Fruit fly (Drosophila melanogaster) whole organism, embryonic: Measurements from ENCODE around the gene SK.

Experiments
- B-H1 ChIP-seq: fragments of 200-800 bp; sonication (Bioruptor generic); IDR thresholded peaks from 3 replicates; pipeline ENCODE4 v1.3.6; 2022; ENCODE audit warnings: missing biosample characterization, missing genetic modification characterization
- B-H2 ChIP-seq: fragments of 200-800 bp; sonication (Bioruptor generic); optimal IDR thresholded peaks from 2 replicates; lab custom pipeline; 2018; ENCODE audit warnings: missing biosample characterization, mild to moderate bottlenecking, missing genetic modification characterization
- CG12071 ChIP-seq: fragments of 200-800 bp; sonication (Bioruptor generic); optimal IDR thresholded peaks from 3 replicates; lab custom pipeline; 2018; ENCODE audit warnings: missing biosample characterization, mild to moderate bottlenecking, missing genetic modification characterization
- CG12744 ChIP-seq: fragments of 200-800 bp; sonication (Bioruptor generic); optimal IDR thresholded peaks from 2 replicates; lab custom pipeline; 2016; ENCODE audit warnings: missing biosample characterization, missing genetic modification characterization
- CG15073 ChIP-seq: fragments of 200-800 bp; sonication (Bioruptor generic); optimal IDR thresholded peaks from 2 replicates; lab custom pipeline; 2016; ENCODE audit warnings: missing biosample characterization, missing genetic modification characterization
- CG1832 ChIP-seq: fragments of 200-800 bp; sonication (Bioruptor generic); optimal IDR thresholded peaks from 2 replicates; lab custom pipeline; 2017; ENCODE audit warnings: missing biosample characterization, mild to moderate bottlenecking, missing genetic modification characterization, inconsistent platforms
- CG2199 ChIP-seq: fragments of 200-800 bp; sonication (Bioruptor generic); IDR thresholded peaks from 3 replicates; pipeline ENCODE4 v1.3.6; 2022; ENCODE audit warnings: missing biosample characterization, missing genetic modification characterization
- CG30431 ChIP-seq: fragments of 200-800 bp; sonication (Bioruptor generic); optimal IDR thresholded peaks from 2 replicates; lab custom pipeline; 2017; ENCODE audit warnings: missing biosample characterization, missing genetic modification characterization
- CG32532 ChIP-seq: fragments of 200-800 bp; sonication (Bioruptor generic); IDR thresholded peaks from 2 replicates; pipeline ENCODE4 v1.3.6; 2022; ENCODE audit warnings: missing biosample characterization, missing genetic modification characterization
- CG33557 ChIP-seq: fragments of 200-800 bp; sonication (Bioruptor generic); optimal IDR thresholded peaks from 2 replicates; lab custom pipeline; 2019; ENCODE audit warnings: missing biosample characterization, mild to moderate bottlenecking, missing genetic modification characterization, moderate library complexity
- CG6689 ChIP-seq: fragments of 200-800 bp; sonication (Bioruptor generic); IDR thresholded peaks from 2 replicates; pipeline ENCODE4 v1.3.6; 2022; ENCODE audit warnings: missing biosample characterization, missing genetic modification characterization
- CG6765 ChIP-seq: fragments of 200-800 bp; sonication (Bioruptor generic); optimal IDR thresholded peaks from 3 replicates; lab custom pipeline; 2017; ENCODE audit warnings: missing biosample characterization, mild to moderate bottlenecking, missing genetic modification characterization
- CG7839 ChIP-seq: fragments of 200-800 bp; sonication (Bioruptor generic); optimal IDR thresholded peaks from 3 replicates; lab custom pipeline; 2018; ENCODE audit warnings: missing biosample characterization, mild to moderate bottlenecking, missing genetic modification characterization, moderate library complexity
- CG7963 ChIP-seq: fragments of 200-800 bp; sonication (Bioruptor generic); IDR thresholded peaks from 3 replicates; pipeline ENCODE4 v1.3.6; 2022; ENCODE audit warnings: missing biosample characterization, missing genetic modification characterization; ENCODE audit not compliant: partially characterized antibody
- CG7987 ChIP-seq: fragments of 200-800 bp; sonication (Bioruptor generic); optimal IDR thresholded peaks from 2 replicates; lab custom pipeline; 2018; ENCODE audit warnings: missing biosample characterization, mild to moderate bottlenecking, missing genetic modification characterization, moderate library complexity
- CHES-1-like ChIP-seq: fragments of 200-800 bp; sonication (Bioruptor generic); optimal IDR thresholded peaks from 2 replicates; lab custom pipeline; 2016; ENCODE audit warnings: missing biosample characterization, missing genetic modification characterization
- D19A ChIP-seq: fragments of 200-800 bp; optimal IDR thresholded peaks from 3 replicates; lab custom pipeline; 2019; ENCODE audit warnings: missing biosample characterization, mild to moderate bottlenecking, missing genetic modification characterization, moderate library complexity
- D19B ChIP-seq: fragments of 200-800 bp; sonication (Bioruptor generic); optimal IDR thresholded peaks from 2 replicates; lab custom pipeline; 2017; ENCODE audit warnings: missing biosample characterization, mild to moderate bottlenecking, missing genetic modification characterization
- E2f2 ChIP-seq: fragments of 200-800 bp; sonication (Bioruptor generic); IDR thresholded peaks from 2 replicates; pipeline ENCODE4 v1.3.6; 2022; ENCODE audit warnings: missing biosample characterization, missing genetic modification characterization
- Fer3 ChIP-seq: fragments of 200-800 bp; sonication (Bioruptor generic); optimal IDR thresholded peaks from 2 replicates; lab custom pipeline; 2018; ENCODE audit warnings: missing biosample characterization, mild to moderate bottlenecking, missing genetic modification characterization, moderate library complexity
- Hand ChIP-seq: fragments of 200-800 bp; sonication (Bioruptor generic); optimal IDR thresholded peaks from 2 replicates; lab custom pipeline; 2017; ENCODE audit warnings: mild to moderate bottlenecking, missing biosample characterization, missing genetic modification reagents, missing genetic modification characterization
- MBD-R2 ChIP-seq: fragments of 200-800 bp; sonication (Bioruptor generic); IDR thresholded peaks from 2 replicates; pipeline ENCODE4 v1.3.6; 2022; ENCODE audit warnings: missing biosample characterization, missing genetic modification characterization
- Mes4 ChIP-seq: fragments of 200-800 bp; sonication (Bioruptor generic); optimal IDR thresholded peaks from 2 replicates; lab custom pipeline; 2016; ENCODE audit warnings: missing biosample characterization, missing genetic modification characterization
- NC2α ChIP-seq: fragments of 200-800 bp; sonication (Bioruptor generic); optimal IDR thresholded peaks from 2 replicates; lab custom pipeline; 2016; ENCODE audit warnings: missing biosample characterization, missing genetic modification characterization
- Ptx1 ChIP-seq: fragments of 200-800 bp; sonication (Bioruptor generic); IDR thresholded peaks from 2 replicates; pipeline ENCODE4 v1.3.6; 2022; ENCODE audit warnings: missing biosample characterization, missing genetic modification characterization
- ato ChIP-seq: fragments of 200-800 bp; sonication (Bioruptor generic); IDR thresholded peaks from 2 replicates; pipeline ENCODE4 v1.3.6; 2022; ENCODE audit warnings: missing biosample characterization, missing genetic modification characterization; ENCODE audit not compliant: partially characterized antibody
- bab2 ChIP-seq: fragments of 200-800 bp; sonication (Bioruptor generic); optimal IDR thresholded peaks from 2 replicates; lab custom pipeline; 2016; ENCODE audit warnings: missing biosample characterization, missing genetic modification characterization
- bigmax ChIP-seq: fragments of 200-800 bp; sonication (Bioruptor generic); optimal IDR thresholded peaks from 2 replicates; lab custom pipeline; 2018; ENCODE audit warnings: missing biosample characterization, mild to moderate bottlenecking, missing genetic modification characterization
- cato ChIP-seq: fragments of 200-800 bp; sonication (Bioruptor generic); optimal IDR thresholded peaks from 2 replicates; lab custom pipeline; 2016; ENCODE audit warnings: missing biosample characterization, missing genetic modification characterization, borderline replicate concordance
- crol ChIP-seq: fragments of 200-800 bp; sonication (Bioruptor generic); IDR thresholded peaks from 2 replicates; pipeline ENCODE4 v1.3.6; 2022; ENCODE audit warnings: missing biosample characterization, missing genetic modification characterization
- fd3F ChIP-seq: fragments of 200-800 bp; sonication (Bioruptor generic); optimal IDR thresholded peaks from 2 replicates; lab custom pipeline; 2018; ENCODE audit warnings: missing biosample characterization, mild to moderate bottlenecking, missing genetic modification characterization, moderate library complexity
- fd64A ChIP-seq: fragments of 200-800 bp; sonication (Bioruptor generic); optimal IDR thresholded peaks from 3 replicates; lab custom pipeline; 2018; ENCODE audit warnings: missing biosample characterization, mild to moderate bottlenecking, missing genetic modification characterization
- fu2 ChIP-seq: fragments of 200-800 bp; sonication (Bioruptor generic); optimal IDR thresholded peaks from 2 replicates; lab custom pipeline; 2016; ENCODE audit warnings: missing biosample characterization, missing genetic modification characterization
- gce ChIP-seq: fragments of 200-800 bp; sonication (Bioruptor generic); IDR thresholded peaks from 3 replicates; pipeline ENCODE4 v1.3.6; 2022; ENCODE audit warnings: missing biosample characterization, missing genetic modification characterization
- grn ChIP-seq: fragments of 200-800 bp; sonication (Bioruptor generic); optimal IDR thresholded peaks from 3 replicates; lab custom pipeline; 2017; ENCODE audit warnings: missing biosample characterization, missing genetic modification characterization
- klu ChIP-seq: fragments of 200-800 bp; sonication (Bioruptor generic); IDR thresholded peaks from 2 replicates; pipeline ENCODE4 v1.3.6; 2022; ENCODE audit warnings: missing biosample characterization, missing genetic modification characterization
- kni ChIP-seq: fragments of 200-800 bp; sonication (Bioruptor generic); optimal IDR thresholded peaks from 3 replicates; lab custom pipeline; 2017; ENCODE audit warnings: mild to moderate bottlenecking, missing biosample characterization, missing genetic modification reagents, missing genetic modification characterization
- lmd ChIP-seq: fragments of 200-800 bp; sonication (Bioruptor generic); IDR thresholded peaks from 2 replicates; pipeline ENCODE4 v1.3.6; 2022; ENCODE audit warnings: missing biosample characterization, missing genetic modification characterization
- org-1 ChIP-seq: fragments of 200-800 bp; sonication (Bioruptor generic); optimal IDR thresholded peaks from 2 replicates; lab custom pipeline; 2017; ENCODE audit warnings: missing biosample characterization, missing genetic modification characterization
- otp ChIP-seq: fragments of 200-800 bp; sonication (Bioruptor generic); IDR thresholded peaks from 3 replicates; pipeline ENCODE4, ENCODE4 v1.3.6; 2022; ENCODE audit warnings: missing biosample characterization, missing genetic modification characterization
- pnt ChIP-seq: fragments of 200-800 bp; sonication (Bioruptor generic); optimal IDR thresholded peaks from 3 replicates; lab custom pipeline; 2016; ENCODE audit warnings: missing biosample characterization, missing genetic modification characterization
- row ChIP-seq: fragments of 200-800 bp; sonication (Bioruptor generic); IDR thresholded peaks from 3 replicates; pipeline ENCODE4 v1.3.6; 2022; ENCODE audit warnings: missing biosample characterization, missing genetic modification characterization
- salm ChIP-seq: fragments of 200-800 bp; sonication (Bioruptor generic); optimal IDR thresholded peaks from 2 replicates; lab custom pipeline; 2018; ENCODE audit warnings: missing biosample characterization, mild to moderate bottlenecking, missing genetic modification characterization
- scrt ChIP-seq: fragments of 200-800 bp; sonication (Bioruptor generic); optimal IDR thresholded peaks from 2 replicates; lab custom pipeline; 2018; ENCODE audit warnings: missing biosample characterization, mild to moderate bottlenecking, missing genetic modification characterization, moderate library complexity
- sima ChIP-seq: fragments of 200-800 bp; sonication (Bioruptor generic); optimal IDR thresholded peaks from 2 replicates; lab custom pipeline; 2016; ENCODE audit warnings: missing biosample characterization, missing genetic modification characterization
- ttk ChIP-seq: fragments of 200-800 bp; sonication (Bioruptor generic); IDR thresholded peaks from 2 replicates; pipeline ENCODE4 v2.1.2; 2022; ENCODE audit warnings: missing biosample characterization, missing genetic modification characterization
- twi ChIP-seq: fragments of 200-800 bp; optimal IDR thresholded peaks from 2 replicates; lab custom pipeline; 2019; ENCODE audit warnings: missing biosample characterization, mild to moderate bottlenecking, missing genetic modification characterization, moderate library complexity
- unc-4 ChIP-seq: fragments of 200-800 bp; sonication (Bioruptor generic); IDR thresholded peaks from 2 replicates; pipeline ENCODE4 v1.3.6; 2022; ENCODE audit warnings: missing biosample characterization, missing genetic modification characterization; ENCODE audit not compliant: partially characterized antibody
- vnd ChIP-seq: fragments of 200-800 bp; sonication (Bioruptor generic); IDR thresholded peaks from 3 replicates; pipeline ENCODE4 v1.3.6; 2022; ENCODE audit warnings: missing biosample characterization, missing genetic modification characterization; ENCODE audit not compliant: partially characterized antibody

The SK gene

DNA sequence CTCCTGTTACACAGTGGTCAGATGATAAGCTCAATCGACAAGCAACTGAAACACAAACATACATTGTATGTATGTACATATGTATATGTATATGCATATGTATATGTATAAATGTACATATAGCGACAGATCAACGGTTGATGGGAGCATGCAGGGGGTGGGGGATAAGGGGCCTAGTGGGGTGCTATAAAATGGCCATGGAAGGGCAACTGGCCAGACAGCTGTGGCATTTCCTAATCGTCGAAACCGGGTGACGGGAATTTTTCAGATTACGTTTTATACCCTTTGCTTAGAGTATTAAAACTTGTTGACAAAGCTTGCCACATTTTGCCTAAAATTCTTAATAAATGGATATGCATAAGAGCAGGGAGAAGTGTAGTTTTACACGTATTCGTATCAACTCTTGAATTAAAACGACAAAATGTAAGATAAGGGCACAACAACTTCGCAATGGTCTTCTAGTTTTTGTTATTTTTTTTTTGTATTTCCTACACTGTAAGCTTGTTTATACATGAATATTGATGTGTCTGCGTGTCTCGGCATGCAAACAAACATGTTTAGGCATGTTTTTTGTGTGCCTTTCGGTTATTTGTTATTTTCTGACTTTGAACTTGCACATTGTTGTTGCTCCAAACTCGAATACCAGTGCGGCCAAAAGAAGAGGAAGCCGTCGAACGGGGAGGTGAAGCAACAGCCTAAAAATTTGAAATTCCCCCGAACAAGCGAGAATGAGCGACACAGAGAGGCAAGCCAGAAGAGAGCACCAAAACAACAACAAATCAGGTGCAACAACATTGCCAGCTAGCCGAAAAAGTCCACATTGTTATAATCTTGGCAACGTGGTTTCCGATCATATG, 79.2 kb downstream of the SK start (continued):
- TF ChIP-seq CG32532 (GFP tag; lab: Robert Waterston, UW) (peak; percentile 80), otp (GFP tag; lab: Robert Waterston, UW) (peak; percentile 78), pnt (GFP tag; lab: Kevin White, UChicago) (peak; percentile 64), fd64A (GFP tag; lab: Kevin White, UChicago) (no peak), kni (GFP tag; lab: Kevin White, UChicago) (peak; percentile 30), fu2 (GFP tag; lab: Kevin White, UChicago) (peak; percentile 24), D19A (tag; lab: Kevin White, UChicago) (peak; percentile 89), CG15073 (no peak), CHES-1-like (GFP tag; lab: Kevin White, UChicago) (peak; percentile 69), CG6689 (peak; percentile 82), Fer3 (tag; lab: Kevin White, UChicago) (peak; percentile 69), MBD-R2 (GFP tag; lab: Robert Waterston, UW) (peak; percentile 51; the same call in 1 of the 2 replicates), bab2 (GFP tag; lab: Kevin White, UChicago) (peak; percentile 65), CG7987 (peak; percentile 10), B-H2 (GFP tag; lab: Kevin White, UChicago) (no peak), scrt (GFP tag; lab: Kevin White, UChicago) (peak; percentile 46), sima (no peak), crol (GFP tag; lab: Robert Waterston, UW) (peak; percentile 89), bigmax (GFP tag; lab: Kevin White, UChicago) (no peak), gce (GFP tag; lab: Robert Waterston, UW) (peak; percentile 72; the same call in 1 of the 3 replicates), vnd (no peak), B-H1 (GFP tag; lab: Robert Waterston, UW) (peak; percentile 73), CG12744 (GFP tag; lab: Kevin White, UChicago) (peak; percentile 40), E2f2 (GFP tag; lab: Robert Waterston, UW) (peak; percentile 52; the same call in 1 of the 2 replicates), Ptx1 (peak; percentile 87), CG1832 (GFP tag; lab: Kevin White, UChicago) (no peak), CG30431 (peak; percentile 30), CG7839 (tag; lab: Kevin White, UChicago) (peak; percentile 86), CG6765 (GFP tag; lab: Kevin White, UChicago) (peak; percentile 72), ato (no peak), NC2α (GFP tag; lab: Kevin White, UChicago) (no peak), Mes4 (GFP tag; lab: Kevin White, UChicago) (no peak), ttk (peak; percentile 67), twi (tag; lab: Kevin White, UChicago) (no peak), CG12071 (GFP tag; lab: Kevin White, UChicago) (peak; percentile 72), lmd (GFP tag; lab: Robert Waterston, UW) (peak; percentile 85), grn (GFP tag; lab: Kevin White, UChicago) (no peak), row (GFP tag; lab: Robert Waterston, UW) (peak; percentile 90), Hand (GFP tag; lab: Kevin White, UChicago) (peak; percentile 4), salm (tag; lab: Kevin White, UChicago) (peak; percentile 59), klu (GFP tag; lab: Robert Waterston, UW) (peak; percentile 48), cato (no peak), fd3F (GFP tag; lab: Kevin White, UChicago) (peak; percentile 68), CG2199 (0 out of 3 replicates have a peak, but pooled peaks have one; percentile 63), CG33557 (no peak), CG7963 (GFP tag; lab: Robert Waterston, UW) (no peak), D19B (GFP tag; lab: Kevin White, UChicago) (peak; percentile 23), unc-4 (GFP tag; lab: Robert Waterston, UW) (no peak), org-1 (GFP tag; lab: Kevin White, UChicago) (peak; percentile 73)
